4 worm cellular contexts compared by ENCODE assay signal in genomic region chrV:9143896-9144295, ce11.
TF ChIP-seq lines count a peak whose summit lies in the region.

No protein-coding gene starts in this region.

TF ChIP-seq in whole organism, L1 larva, 84 proteins besides CTCF, POLR2A, EP300 and RAD21:
- TF ChIP-seq elt-3 (tag; optimal IDR thresholded peaks at IDR 0.05; lab: Kevin White, UChicago) = peak in 2 of 6 experiments; percentile 15 to 53
- TF ChIP-seq blmp-1 (tag; optimal IDR thresholded peaks at IDR 0.05; lab: Kevin White, UChicago) = peak; percentile 60
- TF ChIP-seq F16B12.6 (tag; optimal IDR thresholded peaks at IDR 0.05; lab: Kevin White, UChicago) = no peak
- TF ChIP-seq nhr-71 (tag; optimal IDR thresholded peaks at IDR 0.05; lab: Kevin White, UChicago) = peak; percentile 14
- peak; percentile 74 for TF ChIP-seq nhr-20 (tag; optimal IDR thresholded peaks at IDR 0.05; lab: Kevin White, UChicago)
- no peak for TF ChIP-seq lin-39 (tag; optimal IDR thresholded peaks at IDR 0.05; lab: Kevin White, UChicago)
- TF ChIP-seq xbp-1 (tag; optimal IDR thresholded peaks at IDR 0.05; lab: Kevin White, UChicago) = no peak
- no peak for TF ChIP-seq sup-37 (GFP tag; optimal IDR thresholded peaks at IDR 0.05; lab: Kevin White, UChicago)
- no peak for TF ChIP-seq efl-1 (optimal IDR thresholded peaks at IDR 0.05; lab: Kevin White, UChicago)
- TF ChIP-seq efl-1 (GFP tag; optimal IDR thresholded peaks at IDR 0.05 in 1 of 2; lab: Kevin White, UChicago) = peak in 1 of 2 experiments; percentile 73
- peak; percentile 27 for TF ChIP-seq nhr-85 (tag; lab: Kevin White, UChicago)
- peak; percentile 19 for TF ChIP-seq lin-14 (GFP tag; optimal IDR thresholded peaks at IDR 0.05; lab: Kevin White, UChicago)
TF ChIP-seq in whole organism, L1 larva: peak in this region for 7.

TF ChIP-seq in whole organism, L2 larva, 48 proteins besides CTCF, POLR2A, EP300 and RAD21:
- TF ChIP-seq ZK546.5 (tag; optimal IDR thresholded peaks at IDR 0.05; lab: Kevin White, UChicago) (no peak), nhr-6 (tag; optimal IDR thresholded peaks at IDR 0.05; lab: Kevin White, UChicago) (no peak), mab-5 (tag; optimal IDR thresholded peaks at IDR 0.05; lab: Kevin White, UChicago) (no peak), skn-1 (tag; optimal IDR thresholded peaks at IDR 0.05; lab: Kevin White, UChicago) (no peak), mdl-1 (tag; optimal IDR thresholded peaks at IDR 0.05; lab: Kevin White, UChicago) (no peak), sma-3 (GFP tag; optimal IDR thresholded peaks at IDR 0.05; lab: Kevin White, UChicago) (peak; percentile 31), unc-55 (GFP tag; optimal IDR thresholded peaks at IDR 0.05; lab: Kevin White, UChicago) (no peak), ceh-16 (tag; optimal IDR thresholded peaks at IDR 0.05; lab: Kevin White, UChicago) (no peak), snpc-4 (tag; optimal IDR thresholded peaks at IDR 0.05; lab: Kevin White, UChicago) (no peak), ztf-11 (tag; optimal IDR thresholded peaks at IDR 0.05; lab: Kevin White, UChicago) (no peak), egl-27 (tag; optimal IDR thresholded peaks at IDR 0.05; lab: Kevin White, UChicago) (no peak), nhr-77 (tag; optimal IDR thresholded peaks at IDR 0.05; lab: Kevin White, UChicago) (no peak), dmd-4 (tag; optimal IDR thresholded peaks at IDR 0.05; lab: Kevin White, UChicago) (no peak), lin-13 (GFP tag; optimal IDR thresholded peaks at IDR 0.05; lab: Kevin White, UChicago) (no peak), mbf-1 (tag; optimal IDR thresholded peaks at IDR 0.05; lab: Kevin White, UChicago) (no peak), nhr-12 (tag; optimal IDR thresholded peaks at IDR 0.05; lab: Kevin White, UChicago) (no peak), peb-1 (tag; optimal IDR thresholded peaks at IDR 0.05; lab: Kevin White, UChicago) (no peak), ceh-82 (tag; optimal IDR thresholded peaks at IDR 0.05; lab: Kevin White, UChicago) (no peak), nhr-237 (tag; optimal IDR thresholded peaks at IDR 0.05; lab: Kevin White, UChicago) (no peak), zag-1 (tag; optimal IDR thresholded peaks at IDR 0.05; lab: Kevin White, UChicago) (no peak), F13H6.1 (tag; optimal IDR thresholded peaks at IDR 0.05; lab: Kevin White, UChicago) (no peak), nhr-21 (tag; optimal IDR thresholded peaks at IDR 0.05; lab: Kevin White, UChicago) (peak; percentile 33), nhr-129 (tag; optimal IDR thresholded peaks at IDR 0.05; lab: Kevin White, UChicago) (no peak), R02D3.7 (tag; optimal IDR thresholded peaks at IDR 0.05; lab: Kevin White, UChicago) (no peak), sma-9 (GFP tag; optimal IDR thresholded peaks at IDR 0.05; lab: Kevin White, UChicago) (peak; percentile 60), sma-9 (tag; optimal IDR thresholded peaks at IDR 0.05; lab: Kevin White, UChicago) (no peak)

TF ChIP-seq in whole organism, L3 larva, 47 proteins besides CTCF, POLR2A, EP300 and RAD21:
- TF ChIP-seq pqm-1 (tag; optimal IDR thresholded peaks at IDR 0.05; lab: Kevin White, UChicago) = no peak
- no peak for TF ChIP-seq ama-1 (optimal IDR thresholded peaks at IDR 0.05; lab: Kevin White, UChicago)
- TF ChIP-seq nhr-76 (tag; optimal IDR thresholded peaks at IDR 0.05; lab: Kevin White, UChicago) = no peak
- TF ChIP-seq mml-1 (tag; optimal IDR thresholded peaks at IDR 0.05; lab: Kevin White, UChicago) = no peak
- TF ChIP-seq nfya-1 (tag; optimal IDR thresholded peaks at IDR 0.05; lab: Kevin White, UChicago; ENCODE audit: insufficient read depth) = no peak
- no peak for TF ChIP-seq pha-4 (tag; optimal IDR thresholded peaks at IDR 0.05; lab: Kevin White, UChicago)
- peak; percentile 5 for TF ChIP-seq nhr-23 (tag; optimal IDR thresholded peaks at IDR 0.05; lab: Kevin White, UChicago)
- TF ChIP-seq nhr-67 (tag; optimal IDR thresholded peaks at IDR 0.05; lab: Kevin White, UChicago) = no peak
- no peak for TF ChIP-seq egl-27 (tag; optimal IDR thresholded peaks at IDR 0.05; lab: Kevin White, UChicago)
- TF ChIP-seq nhr-25 (tag; optimal IDR thresholded peaks at IDR 0.05; lab: Kevin White, UChicago) = peak; percentile 25
- no peak for TF ChIP-seq ztf-11 (tag; optimal IDR thresholded peaks at IDR 0.05; lab: Kevin White, UChicago)

TF ChIP-seq in whole organism, L4 larva, 104 proteins besides CTCF, POLR2A, EP300 and RAD21:
- peak; percentile 23 for TF ChIP-seq nhr-28 (tag; optimal IDR thresholded peaks at IDR 0.05; lab: Kevin White, UChicago)
- TF ChIP-seq dpl-1 (GFP tag; optimal IDR thresholded peaks at IDR 0.05; lab: Kevin White, UChicago) = no peak
TF ChIP-seq in whole organism, L4 larva: peak in this region for 1.

Comparison
In these comparisons a context has a peak if more than half of its experiments do, and no peak if none do; other contexts are left out.
1. Of the 29 proteins assayed by ChIP-seq in both whole organism, L4 larva and whole organism, L1 larva: peak only in whole organism, L4 larva: nhr-28; only in whole organism, L1 larva: none; in both: none; in neither: 28.